Fruit fly (Drosophila melanogaster) Kc167 (cell line): Measurements from ENCODE around the gene Der-1.

Experiments used
- Myc ChIP-seq: fragments of >200 bp; optimal IDR thresholded peaks from 2 replicates; lab custom pipeline; 2017; ENCODE audit warnings: missing external identifiers
- h ChIP-seq: fragments of >200 bp; optimal IDR thresholded peaks from 3 replicates; lab custom pipeline; 2018; ENCODE audit warnings: missing external identifiers
- psq ChIP-seq: fragments of >200 bp; optimal IDR thresholded peaks from 2 replicates; lab custom pipeline; 2017; ENCODE audit warnings: missing external identifiers

DNA sequence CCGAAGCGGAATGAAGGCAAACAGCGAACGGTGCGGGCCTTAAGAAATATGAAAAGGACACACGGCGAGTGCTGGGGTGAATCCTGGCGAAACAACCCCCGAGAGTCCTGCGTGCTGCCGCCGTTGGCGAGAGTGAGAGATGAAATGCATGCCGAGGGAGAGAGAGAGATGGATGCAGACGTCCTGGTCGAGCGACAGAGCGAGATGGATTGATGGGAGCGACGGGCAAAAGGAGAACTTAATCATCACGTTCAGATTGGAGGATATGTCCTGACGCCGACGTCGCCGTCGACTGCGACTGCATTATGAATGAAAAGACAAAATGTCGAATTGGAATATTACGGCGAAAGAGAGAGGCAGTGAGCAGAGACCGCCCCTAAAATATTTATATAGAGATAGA lies 19.2 kb upstream of the Der-1 start:
- TF ChIP-seq psq: no peak
- TF ChIP-seq Myc (lab: Kevin White, UChicago): no peak
- TF ChIP-seq h: no peak
